Worm (Caenorhabditis elegans) whole organism, L1 larva: ENCODE results near the gene str-3.

Experiments
- C04F5.9 ChIP-seq: sonication (generic microtip); optimal IDR thresholded peaks from 2 replicates; lab custom pipeline; 2016; ENCODE audit warnings: missing genetic modification characterization, missing compliant biosample characterization
- C16A3.4 ChIP-seq: fragments of 150-350 bp; optimal IDR thresholded peaks from 2 replicates; lab custom pipeline; 2014; ENCODE audit warnings: missing biosample characterization, missing genetic modification characterization
- F16B12.6 ChIP-seq: fragments of 150-350 bp; optimal IDR thresholded peaks from 2 replicates; lab custom pipeline; 2014; ENCODE audit warnings: missing biosample characterization, missing genetic modification characterization
- aha-1 ChIP-seq: fragments of 150-350 bp; optimal IDR thresholded peaks from 2 replicates; lab custom pipeline; 2014; ENCODE audit warnings: missing biosample characterization, missing genetic modification characterization
- alr-1 ChIP-seq: fragments of 200-800 bp; sonication (Bioruptor generic); optimal IDR thresholded peaks from 2 replicates; lab custom pipeline; 2018; ENCODE audit warnings: borderline replicate concordance, mild to moderate bottlenecking, missing genetic modification characterization, missing compliant biosample characterization
- aly-2 ChIP-seq: fragments of 150-350 bp; optimal IDR thresholded peaks from 2 replicates; lab custom pipeline; 2014; ENCODE audit warnings: missing biosample characterization, missing genetic modification characterization
- blmp-1 ChIP-seq: fragments of 150-350 bp; optimal IDR thresholded peaks from 2 replicates; lab custom pipeline; 2014; ENCODE audit warnings: missing biosample characterization, missing genetic modification characterization
- ceh-63 ChIP-seq: fragments of 200-800 bp; sonication (Bioruptor generic); optimal IDR thresholded peaks from 2 replicates; lab custom pipeline; 2018; ENCODE audit warnings: mild to moderate bottlenecking, missing genetic modification characterization, missing compliant biosample characterization
- ceh-8 ChIP-seq: fragments of 200-800 bp; sonication (Bioruptor generic); optimal IDR thresholded peaks from 2 replicates; lab custom pipeline; 2018; ENCODE audit warnings: mild to moderate bottlenecking, missing genetic modification characterization, moderate library complexity, missing compliant biosample characterization
- ceh-88 ChIP-seq: fragments of 200-800 bp; sonication (Bioruptor generic); IDR thresholded peaks from 2 replicates; pipeline ENCODE4 v1.3.6; 2022; ENCODE audit warnings: missing genetic modification characterization, missing compliant biosample characterization
- ces-1 ChIP-seq: fragments of 150-350 bp; optimal IDR thresholded peaks from 2 replicates; lab custom pipeline; 2014; ENCODE audit warnings: missing biosample characterization, missing genetic modification reagents, missing genetic modification characterization
- dsc-1 ChIP-seq: sonication (generic microtip); optimal IDR thresholded peaks from 2 replicates; lab custom pipeline; 2016; ENCODE audit warnings: mild to moderate bottlenecking, missing genetic modification characterization, missing compliant biosample characterization
- elt-2 ChIP-seq: sonication (generic microtip); optimal IDR thresholded peaks from 2 replicates; lab custom pipeline; 2016; ENCODE audit warnings: missing genetic modification characterization, mild to moderate bottlenecking, inconsistent platforms, missing compliant biosample characterization, missing genetic modification reagents
- elt-3 ChIP-seq, 6 experiments: fragments of 150-350 bp in 1 of 6; sonication (generic microtip); optimal IDR thresholded peaks; 2 replicates each; lab custom pipeline; 2017 to 2018; ENCODE audit warnings: missing biosample characterization in 6 of 6, missing genetic modification characterization in 6 of 6, inconsistent platforms in 1 of 6
- ets-5 ChIP-seq: fragments of 200-800 bp; sonication (Bioruptor generic); IDR thresholded peaks from 2 replicates; pipeline ENCODE4 v1.3.6; 2022; ENCODE audit warnings: missing genetic modification characterization, missing compliant biosample characterization
- fkh-8 ChIP-seq: sonication (generic microtip); optimal IDR thresholded peaks from 2 replicates; lab custom pipeline; 2016; ENCODE audit warnings: mild to moderate bottlenecking, missing genetic modification characterization, missing compliant biosample characterization
- fos-1 ChIP-seq: fragments of 150-350 bp; optimal IDR thresholded peaks from 2 replicates; lab custom pipeline; 2014; ENCODE audit warnings: missing biosample characterization, missing genetic modification characterization
- grh-1 ChIP-seq: fragments of 200-800 bp; sonication (Bioruptor generic); IDR thresholded peaks from 2 replicates; pipeline ENCODE4 v1.3.6; 2022; ENCODE audit warnings: missing genetic modification reagents, missing genetic modification characterization, missing compliant biosample characterization
- hlh-17 ChIP-seq: fragments of 200-800 bp; sonication (Bioruptor generic); optimal IDR thresholded peaks from 2 replicates; lab custom pipeline; 2018; ENCODE audit warnings: missing genetic modification characterization, mild to moderate bottlenecking, missing compliant biosample characterization, moderate library complexity, borderline replicate concordance
- hlh-4 ChIP-seq: sonication (generic microtip); optimal IDR thresholded peaks from 2 replicates; lab custom pipeline; 2016; ENCODE audit warnings: mild to moderate bottlenecking, missing genetic modification characterization, missing compliant biosample characterization
- hpl-2 ChIP-seq: fragments of 150-350 bp; optimal IDR thresholded peaks from 2 replicates; lab custom pipeline; 2014; ENCODE audit warnings: missing biosample characterization, missing genetic modification reagents, missing genetic modification characterization
- irx-1 ChIP-seq: sonication (generic microtip); optimal IDR thresholded peaks from 2 replicates; lab custom pipeline; 2016; ENCODE audit warnings: missing genetic modification characterization, missing compliant biosample characterization
- isw-1 ChIP-seq: fragments of 200-800 bp; sonication (Bioruptor generic); IDR thresholded peaks from 2 replicates; pipeline ENCODE4 v1.3.6; 2022; ENCODE audit warnings: missing genetic modification characterization, missing compliant biosample characterization
- jun-1 ChIP-seq: fragments of 150-350 bp; optimal IDR thresholded peaks from 2 replicates; lab custom pipeline; 2014; ENCODE audit warnings: missing biosample characterization, missing genetic modification reagents, missing genetic modification characterization
- lin-13 ChIP-seq: fragments of 150-350 bp; optimal IDR thresholded peaks from 2 replicates; lab custom pipeline; 2014; ENCODE audit warnings: missing biosample characterization, missing genetic modification reagents, missing genetic modification characterization
- lin-14 ChIP-seq: fragments of 200-800 bp; sonication (Bioruptor generic); optimal IDR thresholded peaks from 2 replicates; lab custom pipeline; 2018; ENCODE audit warnings: mild to moderate bottlenecking, missing genetic modification characterization, moderate library complexity, missing compliant biosample characterization
- lin-15B ChIP-seq: fragments of 150-350 bp; sonication (generic microtip); optimal IDR thresholded peaks from 3 replicates; lab custom pipeline; 2014; ENCODE audit warnings: missing biosample characterization, missing genetic modification characterization
- lin-35 ChIP-seq, 2 experiments: fragments of 150-350 bp; optimal IDR thresholded peaks; 2 replicates each; lab custom pipeline; 2014; ENCODE audit warnings: missing biosample characterization in 2 of 2, missing genetic modification characterization in 2 of 2, missing genetic modification reagents in 2 of 2
- lin-39 ChIP-seq: fragments of 150-350 bp; optimal IDR thresholded peaks from 2 replicates; lab custom pipeline; 2014; ENCODE audit warnings: missing biosample characterization, missing genetic modification reagents, missing genetic modification characterization
- mdl-1 ChIP-seq, 2 experiments: fragments of 150-350 bp; optimal IDR thresholded peaks; 2 replicates each; lab custom pipeline; 2014 to 2017; ENCODE audit warnings: missing biosample characterization in 2 of 2, missing genetic modification characterization in 2 of 2, inconsistent platforms in 1 of 2
- mep-1 ChIP-seq: fragments of 150-350 bp; optimal IDR thresholded peaks from 2 replicates; lab custom pipeline; 2014; ENCODE audit warnings: missing biosample characterization, missing genetic modification characterization
- nhr-19 ChIP-seq: fragments of 200-800 bp; sonication (Bioruptor generic); conservative IDR thresholded peaks from 2 replicates; pipeline ENCODE4 v1.3.6; 2022; ENCODE audit warnings: missing genetic modification characterization, missing compliant biosample characterization
- nhr-77 ChIP-seq: fragments of 150-350 bp; optimal IDR thresholded peaks from 2 replicates; lab custom pipeline; 2014; ENCODE audit warnings: missing biosample characterization, missing genetic modification characterization
- nhr-85 ChIP-seq: sonication (generic microtip); peaks from one replicate; lab custom pipeline; 2016; ENCODE audit warnings: missing genetic modification characterization, inconsistent platforms, missing compliant biosample characterization
- nhr-90 ChIP-seq: sonication (generic microtip); optimal IDR thresholded peaks from 2 replicates; lab custom pipeline; 2016; ENCODE audit warnings: mild to moderate bottlenecking, missing genetic modification characterization, missing compliant biosample characterization; ENCODE audit not compliant: poor library complexity
- pag-3 ChIP-seq: sonication (generic microtip); optimal IDR thresholded peaks from 2 replicates; lab custom pipeline; 2017; ENCODE audit warnings: missing genetic modification characterization, mild to moderate bottlenecking, missing compliant biosample characterization, antibody characterized with exemption, borderline replicate concordance; ENCODE audit not compliant: insufficient read depth
- pax-3 ChIP-seq: fragments of 200-800 bp; sonication (Bioruptor generic); optimal IDR thresholded peaks from 2 replicates; lab custom pipeline; 2018; ENCODE audit warnings: mild to moderate bottlenecking, missing genetic modification characterization, moderate library complexity, missing compliant biosample characterization
- rnt-1 ChIP-seq: sonication (generic microtip); optimal IDR thresholded peaks from 2 replicates; lab custom pipeline; 2016; ENCODE audit warnings: mild to moderate bottlenecking, missing genetic modification characterization, moderate library complexity, missing compliant biosample characterization
- snu-23 ChIP-seq: sonication (generic microtip); optimal IDR thresholded peaks from 2 replicates; lab custom pipeline; 2016; ENCODE audit warnings: missing genetic modification characterization, missing compliant biosample characterization
- tlp-1 ChIP-seq: fragments of 150-350 bp; optimal IDR thresholded peaks from 2 replicates; lab custom pipeline; 2014; ENCODE audit warnings: missing biosample characterization, missing genetic modification characterization
- unc-30 ChIP-seq: sonication (generic microtip); optimal IDR thresholded peaks from 2 replicates; lab custom pipeline; 2017; ENCODE audit warnings: missing biosample characterization, missing genetic modification characterization
- unc-98 ChIP-seq: fragments of 200-800 bp; sonication (Bioruptor generic); IDR thresholded peaks from 2 replicates; pipeline ENCODE4 v1.3.6; 2022; ENCODE audit warnings: missing genetic modification characterization, missing compliant biosample characterization
- xbp-1 ChIP-seq: sonication (generic microtip); optimal IDR thresholded peaks from 2 replicates; lab custom pipeline; 2016; ENCODE audit warnings: missing genetic modification characterization, missing compliant biosample characterization
- ztf-4 ChIP-seq: fragments of 150-350 bp; optimal IDR thresholded peaks from 2 replicates; lab custom pipeline; 2014; ENCODE audit warnings: missing biosample characterization, missing genetic modification characterization

str-3 gene

DNA sequence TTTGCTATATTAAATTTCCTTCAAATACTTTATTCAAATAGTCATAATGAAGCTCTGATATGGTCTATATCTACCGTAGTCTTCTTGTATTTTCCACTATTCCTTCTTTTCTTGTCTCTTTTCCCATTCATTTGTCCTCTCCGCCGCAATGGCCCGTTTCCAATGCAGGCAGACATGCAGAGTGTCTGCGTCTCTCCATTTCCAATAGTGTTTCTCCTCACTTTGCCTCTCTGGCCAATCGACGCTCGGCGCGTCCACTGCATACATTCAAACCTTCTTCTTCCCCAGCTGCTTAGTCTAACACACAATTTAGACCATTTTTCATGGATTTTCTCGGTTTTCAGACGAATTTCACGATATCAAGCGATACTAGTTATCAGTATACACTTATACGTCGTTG, 25.0 kb upstream of the str-3 start (continued):
- no peak for TF ChIP-seq hlh-4 (tag; lab: Kevin White, UChicago)
- TF ChIP-seq lin-35 (GFP tag; optimal IDR thresholded peaks at IDR 0.05; lab: Kevin White, UChicago), result peak in 1 of 2 experiments; percentile 26
- peak; percentile 58; the same call in 1 of the 2 replicates for TF ChIP-seq nhr-19 (GFP tag; lab: Robert Waterston, UW)
- peak; percentile 62 for TF ChIP-seq snu-23 (GFP tag; lab: Kevin White, UChicago)
- no peak for TF ChIP-seq ceh-63 (GFP tag; lab: Kevin White, UChicago)
- peak; percentile 33 for TF ChIP-seq lin-15B

DNA sequence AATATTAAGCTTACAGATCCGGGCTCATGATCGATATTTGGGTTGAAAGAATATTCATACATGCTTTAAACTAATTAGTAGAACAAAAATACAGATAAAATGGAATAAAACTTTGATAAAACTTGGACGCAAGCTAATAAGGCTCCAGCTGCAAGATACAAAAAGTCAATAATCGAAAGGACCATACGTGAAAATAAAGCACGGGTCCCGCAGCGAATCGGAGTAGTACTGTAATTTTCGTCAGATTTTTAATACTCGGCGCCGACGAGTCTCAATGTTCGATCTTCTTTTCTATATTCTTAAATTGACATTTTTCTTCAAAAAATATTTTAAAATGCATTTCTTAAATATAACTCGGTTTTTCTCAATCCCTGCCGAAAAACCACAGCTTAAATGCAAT, 24.5 kb upstream of the str-3 start, which contains the start of gene spo-11:
TSS of gene spo-11 (minus strand) at position 189 of the 400 bp plus-strand sequence.
- TF ChIP-seq nhr-19 (GFP tag; lab: Robert Waterston, UW) (no peak), ceh-8 (no peak), lin-13 (no peak), aly-2 (tag; lab: Kevin White, UChicago) (no peak), xbp-1 (tag; lab: Kevin White, UChicago) (no peak), nhr-90 (tag; lab: Kevin White, UChicago) (no peak), rnt-1 (no peak), ceh-88 (GFP tag; lab: Robert Waterston, UW) (no peak), blmp-1 (no peak), jun-1 (no peak), irx-1 (no peak), hlh-17 (GFP tag; lab: Kevin White, UChicago) (no peak), pax-3 (tag; lab: Kevin White, UChicago) (no peak), elt-2 (tag; lab: Kevin White, UChicago) (no peak), ces-1 (no peak)

DNA sequence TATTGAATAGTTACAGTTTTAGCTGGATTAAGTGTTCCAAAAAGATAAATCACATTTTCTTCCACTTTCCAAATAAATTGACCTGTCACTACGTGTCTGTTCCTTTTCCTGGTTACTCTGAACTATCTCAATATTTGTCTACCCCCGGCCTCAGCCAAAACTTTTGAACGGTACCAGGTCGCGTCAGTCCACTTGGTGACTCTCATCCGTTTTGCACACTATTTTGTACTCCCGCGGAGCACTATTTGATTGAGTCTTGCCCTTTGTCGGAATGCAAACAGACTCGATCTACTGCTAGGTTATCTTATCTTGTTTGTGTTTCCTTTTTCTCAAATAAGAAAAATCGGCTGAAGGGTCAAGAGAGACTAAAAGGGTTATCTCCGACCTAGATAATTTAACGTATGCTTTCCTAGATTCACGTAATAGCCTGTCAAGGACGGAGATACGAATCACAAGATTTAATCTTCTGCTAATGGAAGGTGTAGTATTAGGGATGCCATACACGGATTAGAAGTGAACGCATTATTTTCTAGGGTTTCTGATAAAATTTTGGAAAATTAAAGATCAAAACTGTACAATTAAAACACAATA, 19.9 kb upstream of the str-3 start:
- no peak for TF ChIP-seq isw-1 (GFP tag; lab: Robert Waterston, UW)
- peak; percentile 77 for TF ChIP-seq blmp-1
- TF ChIP-seq mep-1 (tag; lab: Kevin White, UChicago), result peak; percentile 42
- peak; percentile 84 for TF ChIP-seq nhr-85 (tag; lab: Kevin White, UChicago)
- TF ChIP-seq lin-14, result peak; percentile 67
- no peak for TF ChIP-seq F16B12.6 (tag; lab: Kevin White, UChicago)
- no peak for TF ChIP-seq mdl-1 (tag; optimal IDR thresholded peaks at IDR 0.05; lab: Kevin White, UChicago)
- no peak for TF ChIP-seq unc-30 (tag; lab: Kevin White, UChicago)
- TF ChIP-seq elt-3 (tag; optimal IDR thresholded peaks at IDR 0.05; lab: Kevin White, UChicago), result peak in 2 of 6 experiments; percentile 25 to 76
- peak; percentile 11 for TF ChIP-seq ztf-4 (tag; lab: Kevin White, UChicago)

DNA sequence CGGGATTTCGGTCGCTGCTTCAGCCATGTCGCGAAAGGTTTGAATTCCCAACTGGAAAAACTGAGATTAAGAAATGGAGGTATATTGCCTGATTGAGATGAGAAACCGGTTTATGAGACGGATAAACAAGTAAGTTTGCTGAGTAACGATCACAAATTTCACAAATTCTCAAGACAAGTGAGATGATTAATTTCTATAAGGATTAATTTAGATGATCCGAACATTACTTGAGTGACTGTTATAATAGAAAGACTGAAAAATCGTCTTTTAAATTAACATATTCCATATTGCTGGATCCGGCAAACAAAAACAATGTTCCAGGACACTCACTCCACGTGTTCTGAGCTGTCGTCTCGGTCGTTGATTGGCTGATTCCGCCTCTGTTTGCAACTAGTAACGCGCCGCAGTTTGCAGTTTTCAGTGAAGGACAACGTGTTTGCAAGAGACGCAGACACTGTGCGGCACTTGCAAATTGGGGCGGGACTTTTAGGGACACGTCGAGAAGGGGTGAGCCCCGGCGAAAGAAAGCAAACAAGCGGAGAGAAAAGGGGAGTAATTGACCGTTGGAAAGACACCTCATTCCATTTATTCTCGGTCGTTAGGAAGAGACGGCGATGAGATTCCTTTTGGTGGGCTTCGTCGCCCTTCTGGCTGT, 18.8 kb upstream of the str-3 start, which contains the start of the genes imp-2 and enpl-1:
TSS of gene imp-2 (minus strand) at position 51 of the 655 bp plus-strand sequence.
TSS of gene enpl-1 (plus strand) at position 462 of the 655 bp plus-strand sequence.
- peak; percentile 56 for TF ChIP-seq F16B12.6 (tag; lab: Kevin White, UChicago)
- TF ChIP-seq C04F5.9 (tag; lab: Kevin White, UChicago), result peak; percentile 59
- no peak for TF ChIP-seq aha-1 (tag; lab: Kevin White, UChicago)
- TF ChIP-seq hpl-2 (GFP tag; lab: Kevin White, UChicago), result peak; percentile 7
- peak; percentile 49; the same call in 1 of the 2 replicates for TF ChIP-seq unc-98 (GFP tag; lab: Robert Waterston, UW)
- TF ChIP-seq C16A3.4 (tag; lab: Kevin White, UChicago), result peak; percentile 86
- peak; percentile 92 for TF ChIP-seq lin-13
- TF ChIP-seq ceh-88 (GFP tag; lab: Robert Waterston, UW), result no peak
- TF ChIP-seq lin-39 (tag; lab: Kevin White, UChicago), result peak; percentile 72
- peak; percentile 91 for TF ChIP-seq grh-1
- peak; percentile 76 for TF ChIP-seq fos-1 (tag; lab: Kevin White, UChicago)
- TF ChIP-seq hlh-17 (GFP tag; lab: Kevin White, UChicago), result no peak
- TF ChIP-seq irx-1, result peak; percentile 81
- TF ChIP-seq nhr-85 (tag; lab: Kevin White, UChicago), result peak; percentile 95
- peak; percentile 84 for TF ChIP-seq pax-3 (tag; lab: Kevin White, UChicago)
- no peak for TF ChIP-seq alr-1 (tag; lab: Kevin White, UChicago)
- TF ChIP-seq jun-1, result peak; percentile 86
- peak; percentile 89 for TF ChIP-seq fkh-8
- no peak for TF ChIP-seq tlp-1 (tag; lab: Kevin White, UChicago)
- peak; percentile 93 for TF ChIP-seq nhr-77 (tag; lab: Kevin White, UChicago)
- TF ChIP-seq pag-3 (tag; lab: Kevin White, UChicago), result no peak
- TF ChIP-seq dsc-1 (tag; lab: Kevin White, UChicago), result peak; percentile 85
- no peak for TF ChIP-seq ceh-63 (GFP tag; lab: Kevin White, UChicago)
- no peak for TF ChIP-seq ets-5
